Worm (Caenorhabditis elegans) whole organism, midembryonic: ENCODE measurements around the gene eef-1A.2.

Experiments used
- T22C8.4 ChIP-seq: fragments of 200-800 bp; sonication (Bioruptor generic); IDR thresholded peaks from 2 replicates; pipeline ENCODE4 v1.3.6; 2022; ENCODE audit warnings: missing genetic modification characterization, missing compliant biosample characterization
- cog-1 ChIP-seq: sonication (generic microtip); optimal IDR thresholded peaks from 2 replicates; lab custom pipeline; 2016; ENCODE audit warnings: missing genetic modification characterization, missing compliant biosample characterization
- flt-1 ChIP-seq: fragments of 200-800 bp; sonication (Bioruptor generic); IDR thresholded peaks from 2 replicates; pipeline ENCODE4 v1.3.6; 2022; ENCODE audit warnings: missing genetic modification characterization, missing compliant biosample characterization
- klf-2 ChIP-seq: fragments of 200-800 bp; sonication (Bioruptor generic); conservative IDR thresholded peaks from 2 replicates; pipeline ENCODE4 v1.3.6; 2022; ENCODE audit warnings: missing genetic modification reagents, missing genetic modification characterization, missing compliant biosample characterization
- med-1 ChIP-seq: sonication (generic microtip); optimal IDR thresholded peaks from 2 replicates; lab custom pipeline; 2017; ENCODE audit warnings: missing genetic modification characterization, mild to moderate bottlenecking, missing compliant biosample characterization, antibody characterized with exemption, missing genetic modification reagents; ENCODE audit not compliant: insufficient read depth
- ref-1 ChIP-seq: fragments of 200-800 bp; sonication (Bioruptor generic); conservative IDR thresholded peaks from 2 replicates; pipeline ENCODE4 v1.3.6; 2022; ENCODE audit warnings: missing genetic modification reagents, missing genetic modification characterization, missing compliant biosample characterization
- tab-1 ChIP-seq: fragments of 200-800 bp; sonication (Bioruptor generic); IDR thresholded peaks from 2 replicates; pipeline ENCODE4 v1.3.6; 2022; ENCODE audit warnings: missing genetic modification characterization, missing compliant biosample characterization
- ztf-23 ChIP-seq: fragments of 200-800 bp; sonication (Bioruptor generic); IDR thresholded peaks from 2 replicates; pipeline ENCODE4 v1.3.6; 2022; ENCODE audit warnings: missing genetic modification reagents, missing genetic modification characterization, missing compliant biosample characterization

ce11 chrX:7826590-7827260, 3.3 kb downstream of the eef-1A.2 start:
- TF ChIP-seq T22C8.4 (GFP tag; lab: Robert Waterston, UW), result no peak
- no peak for TF ChIP-seq cog-1 (tag; lab: Kevin White, UChicago)
- TF ChIP-seq flt-1 (GFP tag; lab: Robert Waterston, UW), result no peak
- no peak for TF ChIP-seq med-1 (GFP tag; lab: Kevin White, UChicago)
- no peak for TF ChIP-seq tab-1 (GFP tag; lab: Robert Waterston, UW)
- no peak for TF ChIP-seq ref-1 (GFP tag; lab: Robert Waterston, UW)
- no peak for TF ChIP-seq ztf-23 (GFP tag; lab: Robert Waterston, UW)
- no peak for TF ChIP-seq klf-2 (GFP tag; lab: Robert Waterston, UW)
